Worm (Caenorhabditis elegans) whole organism, mixed stage, embryonic: ENCODE data around the gene Y75B12B.1.

Experiments used
- M03D4.4 ChIP-seq: sonication (generic microtip); optimal IDR thresholded peaks from 2 replicates; lab custom pipeline; 2017; ENCODE audit warnings: mild to moderate bottlenecking, missing genetic modification characterization, missing compliant biosample characterization
- drap-1 ChIP-seq: fragments of 200-800 bp; sonication (Bioruptor generic); optimal IDR thresholded peaks from 3 replicates; lab custom pipeline; 2018; ENCODE audit warnings: mild to moderate bottlenecking, missing genetic modification characterization, missing compliant biosample characterization
- lin-13 ChIP-seq: fragments of 150-350 bp; optimal IDR thresholded peaks from 2 replicates; lab custom pipeline; 2014; ENCODE audit warnings: missing biosample characterization, missing genetic modification characterization
- lsy-2 ChIP-seq: fragments of 150-350 bp; optimal IDR thresholded peaks from 2 replicates; lab custom pipeline; 2014; ENCODE audit warnings: missing biosample characterization, missing genetic modification characterization
- nhr-2 ChIP-seq: fragments of 150-350 bp; optimal IDR thresholded peaks from 2 replicates; lab custom pipeline; 2014; ENCODE audit warnings: missing biosample characterization, missing genetic modification characterization
- nhr-28 ChIP-seq: fragments of 150-350 bp; optimal IDR thresholded peaks from 2 replicates; lab custom pipeline; 2014; ENCODE audit warnings: missing biosample characterization, missing genetic modification characterization
- nhr-76 ChIP-seq: sonication (generic microtip); optimal IDR thresholded peaks from 2 replicates; lab custom pipeline; 2017; ENCODE audit warnings: missing biosample characterization, missing genetic modification characterization
- pha-4 ChIP-seq: fragments of 150-350 bp; optimal IDR thresholded peaks from 2 replicates; lab custom pipeline; 2018; ENCODE audit warnings: missing biosample characterization, missing genetic modification reagents, missing genetic modification characterization
- sem-2 ChIP-seq: fragments of 200-800 bp; sonication (Bioruptor generic); optimal IDR thresholded peaks from 2 replicates; lab custom pipeline; 2018; ENCODE audit warnings: mild to moderate bottlenecking, missing genetic modification characterization, missing compliant biosample characterization
- snpc-4 ChIP-seq: fragments of 150-350 bp; optimal IDR thresholded peaks from 2 replicates; lab custom pipeline; 2014; ENCODE audit warnings: missing biosample characterization, missing genetic modification characterization
- tbx-8 ChIP-seq: fragments of 200-800 bp; sonication (Bioruptor generic); optimal IDR thresholded peaks from 2 replicates; lab custom pipeline; 2018; ENCODE audit warnings: mild to moderate bottlenecking, missing genetic modification characterization, moderate library complexity, missing compliant biosample characterization
- unc-39 ChIP-seq: fragments of 150-350 bp; optimal IDR thresholded peaks from 2 replicates; lab custom pipeline; 2014; ENCODE audit warnings: missing biosample characterization, missing genetic modification characterization

- no peak for TF ChIP-seq nhr-2 (tag; lab: Kevin White, UChicago)
- no peak for TF ChIP-seq pha-4 (tag; lab: Kevin White, UChicago)
- TF ChIP-seq nhr-28 (tag; lab: Kevin White, UChicago), result no peak
- TF ChIP-seq lin-13, result no peak
- TF ChIP-seq nhr-76, result no peak
- no peak for TF ChIP-seq lsy-2 (tag; lab: Kevin White, UChicago)
- no peak for TF ChIP-seq tbx-8
- no peak for TF ChIP-seq drap-1 (GFP tag; lab: Kevin White, UChicago)
- TF ChIP-seq sem-2 (GFP tag; lab: Kevin White, UChicago), result no peak
- no peak for TF ChIP-seq snpc-4 (tag; lab: Kevin White, UChicago)
- TF ChIP-seq M03D4.4 (tag; lab: Kevin White, UChicago), result no peak
- no peak for TF ChIP-seq unc-39
Measured at ce11 chrV:15186259-15186927, 1.9 kb downstream of the Y75B12B.1 start, which contains the start of gene Y75B12B.3.
